Fruit fly (Drosophila melanogaster) whole organism, embryonic: ENCODE measurements around the gene dock.
A peak's percentile ranks its signal among the peaks of the same experiment; 100 is the strongest.

Experiments
- Bdp1 ChIP-seq: fragments of 200-800 bp; sonication (Bioruptor generic); optimal IDR thresholded peaks from 3 replicates; lab custom pipeline; 2016; ENCODE audit warnings: missing biosample characterization, missing genetic modification characterization
- CG10321 ChIP-seq: fragments of 200-800 bp; sonication (Bioruptor generic); IDR thresholded peaks from 2 replicates; pipeline ENCODE4 v1.3.6; 2022; ENCODE audit warnings: missing biosample characterization, missing genetic modification characterization
- CG10959 ChIP-seq: fragments of 200-800 bp; sonication (Bioruptor generic); IDR thresholded peaks from 2 replicates; pipeline ENCODE4 v1.3.6; 2022; ENCODE audit warnings: missing biosample characterization, missing genetic modification characterization
- CG10979 ChIP-seq: fragments of 200-800 bp; sonication (Bioruptor generic); optimal IDR thresholded peaks from 2 replicates; lab custom pipeline; 2018; ENCODE audit warnings: missing biosample characterization, mild to moderate bottlenecking, missing genetic modification characterization, moderate library complexity
- CG11456 ChIP-seq: fragments of 200-800 bp; sonication (Bioruptor generic); IDR thresholded peaks from 3 replicates; pipeline ENCODE4 v1.3.6; 2022; ENCODE audit warnings: missing biosample characterization, missing genetic modification characterization
- CG13287 ChIP-seq: fragments of 200-800 bp; sonication (Bioruptor generic); IDR thresholded peaks from 2 replicates; pipeline ENCODE4 v1.3.6; 2022; ENCODE audit warnings: missing biosample characterization, missing genetic modification characterization; ENCODE audit not compliant: partially characterized antibody
- CG13624 ChIP-seq: fragments of 200-800 bp; sonication (Bioruptor generic); optimal IDR thresholded peaks from 2 replicates; lab custom pipeline; 2016; ENCODE audit warnings: missing biosample characterization, missing genetic modification characterization
- CG14965 ChIP-seq: fragments of 200-800 bp; sonication (Bioruptor generic); optimal IDR thresholded peaks from 2 replicates; lab custom pipeline; 2016; ENCODE audit warnings: missing biosample characterization, missing genetic modification characterization, borderline replicate concordance
- CG17568 ChIP-seq: fragments of 200-800 bp; sonication (Bioruptor generic); optimal IDR thresholded peaks from 2 replicates; lab custom pipeline; 2018; ENCODE audit warnings: missing biosample characterization, mild to moderate bottlenecking, missing genetic modification characterization, moderate library complexity
- CG2129 ChIP-seq: fragments of 200-800 bp; sonication (Bioruptor generic); IDR thresholded peaks from 2 replicates; pipeline ENCODE4 v1.3.6; 2022; ENCODE audit warnings: missing biosample characterization, missing genetic modification characterization; ENCODE audit not compliant: partially characterized antibody
- CG3407 ChIP-seq: fragments of 200-800 bp; sonication (Bioruptor generic); optimal IDR thresholded peaks from 2 replicates; lab custom pipeline; 2018; ENCODE audit warnings: missing biosample characterization, mild to moderate bottlenecking, missing genetic modification characterization
- CG3847 ChIP-seq: fragments of 200-800 bp; sonication (Bioruptor generic); IDR thresholded peaks from 2 replicates; pipeline ENCODE4 v1.3.6; 2022; ENCODE audit warnings: missing biosample characterization, missing genetic modification characterization
- CG4854 ChIP-seq: fragments of 200-800 bp; sonication (Bioruptor generic); optimal IDR thresholded peaks from 2 replicates; lab custom pipeline; 2016; ENCODE audit warnings: missing biosample characterization, missing genetic modification characterization, inconsistent platforms
- CG6175 ChIP-seq: fragments of 200-800 bp; sonication (Bioruptor generic); IDR thresholded peaks from 3 replicates; pipeline ENCODE4 v1.3.6; 2022; ENCODE audit warnings: missing biosample characterization, missing genetic modification characterization
- CG6791 ChIP-seq: fragments of 200-800 bp; sonication (Bioruptor generic); IDR thresholded peaks from 3 replicates; pipeline ENCODE4 v1.3.6; 2022; ENCODE audit warnings: missing biosample characterization, missing genetic modification characterization; ENCODE audit not compliant: partially characterized antibody
- CG6813 ChIP-seq: fragments of 200-800 bp; sonication (Bioruptor generic); optimal IDR thresholded peaks from 2 replicates; lab custom pipeline; 2017; ENCODE audit warnings: missing biosample characterization, missing genetic modification characterization, mild to moderate bottlenecking, moderate library complexity, missing genetic modification reagents
- CG6854 ChIP-seq: fragments of 200-800 bp; sonication (Bioruptor generic); optimal IDR thresholded peaks from 3 replicates; lab custom pipeline; 2017; ENCODE audit warnings: missing biosample characterization, mild to moderate bottlenecking, missing genetic modification characterization
- Ets65A ChIP-seq: fragments of 200-800 bp; sonication (Bioruptor generic); peaks from one replicate; lab custom pipeline; 2016; ENCODE audit warnings: missing biosample characterization, missing genetic modification characterization
- Fer3 ChIP-seq: fragments of 200-800 bp; sonication (Bioruptor generic); optimal IDR thresholded peaks from 2 replicates; lab custom pipeline; 2018; ENCODE audit warnings: missing biosample characterization, mild to moderate bottlenecking, missing genetic modification characterization, moderate library complexity
- GATAe ChIP-seq: fragments of 200-800 bp; sonication (Bioruptor generic); conservative IDR thresholded peaks from 2 replicates; pipeline ENCODE4 v1.3.6; 2022; ENCODE audit warnings: missing biosample characterization, missing genetic modification characterization
- H15 ChIP-seq: fragments of 200-800 bp; sonication (Bioruptor generic); IDR thresholded peaks from 3 replicates; pipeline ENCODE4 v1.3.6; 2022; ENCODE audit warnings: missing biosample characterization, missing genetic modification characterization
- HLH4C ChIP-seq: fragments of 200-800 bp; sonication (Bioruptor generic); IDR thresholded peaks from 3 replicates; pipeline ENCODE4 v1.3.6; 2022; ENCODE audit warnings: missing biosample characterization, missing genetic modification characterization; ENCODE audit not compliant: partially characterized antibody
- HmgD ChIP-seq: fragments of 200-800 bp; sonication (Bioruptor generic); optimal IDR thresholded peaks from 3 replicates; lab custom pipeline; 2016; ENCODE audit warnings: missing biosample characterization, missing genetic modification characterization
- HmgZ ChIP-seq: fragments of 200-800 bp; sonication (Bioruptor generic); optimal IDR thresholded peaks from 2 replicates; lab custom pipeline; 2018; ENCODE audit warnings: missing biosample characterization, mild to moderate bottlenecking, missing genetic modification characterization
- Lhr ChIP-seq: fragments of 200-800 bp; sonication (Bioruptor generic); optimal IDR thresholded peaks from 3 replicates; lab custom pipeline; 2017; ENCODE audit warnings: mild to moderate bottlenecking, missing biosample characterization, missing genetic modification reagents, missing genetic modification characterization
- MTF-1 ChIP-seq: fragments of 200-800 bp; sonication (Bioruptor generic); optimal IDR thresholded peaks from 2 replicates; lab custom pipeline; 2018; ENCODE audit warnings: missing biosample characterization, mild to moderate bottlenecking, missing genetic modification characterization, borderline replicate concordance
- Nf-YC ChIP-seq: fragments of 200-800 bp; optimal IDR thresholded peaks from 3 replicates; lab custom pipeline; 2019; ENCODE audit warnings: missing biosample characterization, mild to moderate bottlenecking, missing genetic modification characterization, moderate library complexity
- Stat92E ChIP-seq, 3 experiments: fragments of >200 bp in 2 of 3; fragments of 200-800 bp in 1 of 3; sonication (Bioruptor generic) in 1 of 3; optimal IDR thresholded peaks; 2 replicates each; lab custom pipeline; 2017 to 2019; ENCODE audit warnings: missing biosample characterization in 3 of 3, missing genetic modification characterization in 3 of 3, mild to moderate bottlenecking in 1 of 3, moderate library complexity in 1 of 3
- Tbp ChIP-seq: fragments of >200 bp; optimal IDR thresholded peaks from 2 replicates; lab custom pipeline; 2018; ENCODE audit warnings: missing biosample characterization, missing genetic modification characterization
- YL-1 ChIP-seq: fragments of 200-800 bp; sonication (Bioruptor generic); optimal IDR thresholded peaks from 3 replicates; lab custom pipeline; 2017; ENCODE audit warnings: missing biosample characterization, mild to moderate bottlenecking, missing genetic modification characterization
- dati ChIP-seq: fragments of 200-800 bp; sonication (Bioruptor generic); IDR thresholded peaks from 2 replicates; pipeline ENCODE4 v1.3.6; 2022; ENCODE audit warnings: missing biosample characterization, missing genetic modification characterization
- ems ChIP-seq: fragments of 200-800 bp; sonication (Bioruptor generic); optimal IDR thresholded peaks from 3 replicates; lab custom pipeline; 2016; ENCODE audit warnings: missing biosample characterization, missing genetic modification characterization
- ewg ChIP-seq: fragments of 200-800 bp; sonication (Bioruptor generic); optimal IDR thresholded peaks from 3 replicates; lab custom pipeline; 2017; ENCODE audit warnings: mild to moderate bottlenecking, missing biosample characterization, missing genetic modification reagents, missing genetic modification characterization
- hb ChIP-seq: fragments of 200-800 bp; sonication (Bioruptor generic); IDR thresholded peaks from 3 replicates; pipeline ENCODE4 v1.3.6; 2022; ENCODE audit warnings: missing biosample characterization, missing genetic modification characterization; ENCODE audit not compliant: partially characterized antibody
- knrl ChIP-seq: fragments of 200-800 bp; sonication (Bioruptor generic); IDR thresholded peaks from 3 replicates; pipeline ENCODE4 v1.3.6; 2022; ENCODE audit warnings: missing biosample characterization, missing genetic modification characterization; ENCODE audit not compliant: partially characterized antibody
- mirr ChIP-seq: fragments of 200-800 bp; sonication (Bioruptor generic); optimal IDR thresholded peaks from 3 replicates; lab custom pipeline; 2018; ENCODE audit warnings: missing biosample characterization, mild to moderate bottlenecking, missing genetic modification characterization
- nerfin-2 ChIP-seq: fragments of 200-800 bp; sonication (Bioruptor generic); IDR thresholded peaks from 2 replicates; pipeline ENCODE4 v1.3.6; 2022; ENCODE audit warnings: missing biosample characterization, missing genetic modification characterization; ENCODE audit not compliant: partially characterized antibody
- nom ChIP-seq: fragments of 200-800 bp; sonication (Bioruptor generic); optimal IDR thresholded peaks from 2 replicates; lab custom pipeline; 2017; ENCODE audit warnings: missing biosample characterization, missing genetic modification characterization, mild to moderate bottlenecking, moderate library complexity, missing genetic modification reagents
- seq ChIP-seq: fragments of 200-800 bp; sonication (Bioruptor generic); IDR thresholded peaks from 2 replicates; pipeline ENCODE4 v1.3.6; 2022; ENCODE audit warnings: missing biosample characterization, missing genetic modification characterization
- so ChIP-seq: fragments of 200-800 bp; sonication (Bioruptor generic); IDR thresholded peaks from 3 replicates; pipeline ENCODE4 v1.3.6; 2022; ENCODE audit warnings: missing biosample characterization, missing genetic modification characterization
- wdn ChIP-seq: fragments of 200-800 bp; sonication (Bioruptor generic); IDR thresholded peaks from 2 replicates; pipeline ENCODE4 v1.3.6; 2022; ENCODE audit warnings: missing biosample characterization, missing genetic modification characterization
- zen2 ChIP-seq: fragments of 200-800 bp; sonication (Bioruptor generic); IDR thresholded peaks from 3 replicates; pipeline ENCODE4 v1.3.6; 2022; ENCODE audit warnings: missing biosample characterization, missing genetic modification characterization; ENCODE audit not compliant: partially characterized antibody

dock gene

DNA sequence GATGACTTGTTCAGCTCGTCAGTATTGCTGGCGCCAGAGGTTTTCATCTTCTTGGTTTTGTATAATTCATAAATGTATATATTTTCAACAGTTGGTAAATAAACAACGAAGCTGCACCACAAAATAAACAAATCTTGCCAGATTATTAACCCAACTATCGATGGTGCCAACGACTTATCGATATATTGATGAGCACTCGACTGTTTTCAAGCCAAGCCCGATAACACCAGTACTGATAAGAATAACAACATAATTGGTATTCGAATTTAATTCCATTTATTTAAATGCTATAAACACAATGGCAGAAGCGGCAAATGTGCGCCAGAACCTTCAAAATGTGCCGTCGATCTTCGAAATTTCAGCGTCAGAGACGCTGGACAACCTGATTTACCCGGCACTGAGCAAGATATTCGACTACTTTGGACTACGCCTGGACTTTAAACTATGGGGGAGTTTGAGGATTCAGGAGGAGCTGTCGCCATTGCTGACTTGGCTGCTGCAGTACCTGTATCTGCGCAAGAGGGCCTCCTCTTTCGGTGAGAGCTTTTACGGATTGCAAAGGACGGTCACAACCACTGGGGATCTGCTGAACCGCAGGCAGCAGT, 9.9 kb upstream of the dock start, which contains the start of the genes Saf6 and Pex12 (continued):
- TF ChIP-seq MTF-1 (GFP tag; lab: Kevin White, UChicago) = no peak
- peak; percentile 37 for TF ChIP-seq HmgZ (tag; lab: Kevin White, UChicago)
- no peak for TF ChIP-seq so (GFP tag; lab: Robert Waterston, UW)
- TF ChIP-seq Ets65A = no peak
- TF ChIP-seq CG13624 (GFP tag; lab: Kevin White, UChicago) = no peak
- no peak for TF ChIP-seq CG6175
- TF ChIP-seq nom (GFP tag; lab: Kevin White, UChicago) = peak; percentile 65
- TF ChIP-seq Bdp1 (GFP tag; lab: Kevin White, UChicago) = no peak
- TF ChIP-seq nerfin-2 (GFP tag; lab: Robert Waterston, UW) = peak; percentile 79
- TF ChIP-seq ewg = no peak
- TF ChIP-seq CG10979 = peak; percentile 26
- TF ChIP-seq CG4854 (GFP tag; lab: Kevin White, UChicago) = no peak
- no peak for TF ChIP-seq CG17568 (GFP tag; lab: Kevin White, UChicago)
- peak; percentile 72; the same call in 2 of the 3 replicates for TF ChIP-seq knrl (GFP tag; lab: Robert Waterston, UW)
- no peak for TF ChIP-seq seq (GFP tag; lab: Robert Waterston, UW)
- TF ChIP-seq Nf-YC (tag; lab: Kevin White, UChicago) = no peak
- peak; percentile 37 for TF ChIP-seq GATAe (GFP tag; lab: Robert Waterston, UW)
- TF ChIP-seq Stat92E (GFP tag; optimal IDR thresholded peaks at IDR 0.05; lab: Kevin White, UChicago) = no peak
- TF ChIP-seq CG6791 = peak; percentile 81
- TF ChIP-seq CG10959 = no peak
- no peak for TF ChIP-seq HmgD
- peak; percentile 7 for TF ChIP-seq YL-1
- no peak for TF ChIP-seq CG3407 (GFP tag; lab: Kevin White, UChicago)
- TF ChIP-seq zen2 = peak; percentile 85
- no peak for TF ChIP-seq wdn
- no peak for TF ChIP-seq CG3847 (GFP tag; lab: Robert Waterston, UW)
- TF ChIP-seq CG6813 = no peak
- TF ChIP-seq CG6854 = no peak
- peak; percentile 89 for TF ChIP-seq CG13287 (GFP tag; lab: Robert Waterston, UW)
- TF ChIP-seq CG11456 (GFP tag; lab: Robert Waterston, UW) = no peak
- no peak for TF ChIP-seq dati (GFP tag; lab: Robert Waterston, UW)
- peak; percentile 80 for TF ChIP-seq HLH4C (GFP tag; lab: Robert Waterston, UW)
- peak; percentile 79 for TF ChIP-seq hb (GFP tag; lab: Robert Waterston, UW)
- no peak for TF ChIP-seq ems
- TF ChIP-seq Fer3 (tag; lab: Kevin White, UChicago) = no peak

DNA sequence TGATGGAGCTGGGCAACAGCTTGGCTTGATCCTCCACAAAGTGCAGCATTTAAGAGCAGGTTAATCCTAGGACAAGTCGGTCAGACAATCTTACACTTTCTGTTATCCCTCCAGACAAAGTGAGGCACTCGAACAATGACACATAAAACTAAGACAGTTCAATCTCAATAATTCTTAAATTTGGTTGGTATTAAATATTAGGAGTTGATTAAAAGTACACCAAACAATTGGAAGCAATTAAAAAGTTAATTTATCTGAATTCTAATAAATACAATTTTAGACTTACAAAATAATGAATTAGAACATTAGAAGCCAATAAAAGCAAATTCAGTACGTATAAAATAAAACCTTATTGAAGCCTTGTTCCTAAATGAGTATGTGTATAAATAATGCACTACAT, 7.9 kb upstream of the dock start, which contains the start of gene CG15880:
Gene CG15880 (minus strand): TSS at position 101 of the 400 bp plus-strand sequence.
- TF ChIP-seq CG10321 (GFP tag; lab: Robert Waterston, UW) (no peak), CG14965 (GFP tag; lab: Kevin White, UChicago) (no peak), H15 (no peak), Lhr (GFP tag; lab: Kevin White, UChicago) (no peak), CG2129 (no peak), mirr (GFP tag; lab: Kevin White, UChicago) (no peak), Tbp (GFP tag; lab: Kevin White, UChicago) (no peak)
